Fruit fly (Drosophila melanogaster) whole organism, adult: ENCODE measurements around the gene Idgf2.

ENCODE experiments used
- CG11617 ChIP-seq: fragments of 200-800 bp; sonication (Bioruptor generic); optimal IDR thresholded peaks from 2 replicates; lab custom pipeline; 2017; ENCODE audit warnings: mild to moderate bottlenecking, missing biosample characterization, missing genetic modification reagents, missing genetic modification characterization
- CG12768 ChIP-seq: fragments of 200-800 bp; sonication (Bioruptor generic); optimal IDR thresholded peaks from 2 replicates; lab custom pipeline; 2017; ENCODE audit warnings: missing biosample characterization, missing genetic modification characterization, mild to moderate bottlenecking, moderate library complexity, missing genetic modification reagents
- CG14711 ChIP-seq: fragments of 200-800 bp; sonication (Bioruptor generic); optimal IDR thresholded peaks from 2 replicates; lab custom pipeline; 2018; ENCODE audit warnings: missing biosample characterization, mild to moderate bottlenecking, missing genetic modification characterization, moderate library complexity
- CG1620 ChIP-seq: fragments of 200-800 bp; sonication (Bioruptor generic); optimal IDR thresholded peaks from 2 replicates; lab custom pipeline; 2016; ENCODE audit warnings: missing biosample characterization, missing genetic modification characterization
- CG33017 ChIP-seq: fragments of 200-800 bp; sonication (Bioruptor generic); optimal IDR thresholded peaks from 2 replicates; lab custom pipeline; 2018; ENCODE audit warnings: missing biosample characterization, mild to moderate bottlenecking, missing genetic modification characterization, moderate library complexity
- CG5204 ChIP-seq: fragments of 200-800 bp; sonication (Bioruptor generic); optimal IDR thresholded peaks from 2 replicates; lab custom pipeline; 2016; ENCODE audit warnings: missing biosample characterization, missing genetic modification characterization
- CG7045 ChIP-seq: fragments of 200-800 bp; sonication (Bioruptor generic); optimal IDR thresholded peaks from 2 replicates; lab custom pipeline; 2017; ENCODE audit warnings: missing biosample characterization, mild to moderate bottlenecking, missing genetic modification characterization
- CG7101 ChIP-seq: fragments of 200-800 bp; sonication (Bioruptor generic); optimal IDR thresholded peaks from 2 replicates; lab custom pipeline; 2018; ENCODE audit warnings: missing biosample characterization, mild to moderate bottlenecking, missing genetic modification characterization, moderate library complexity
- Clk ChIP-seq: fragments of 200-800 bp; sonication (Bioruptor generic); optimal IDR thresholded peaks from 2 replicates; lab custom pipeline; 2017; ENCODE audit warnings: missing biosample characterization, missing genetic modification characterization
- Crg-1 ChIP-seq: fragments of 200-800 bp; sonication (Bioruptor generic); optimal IDR thresholded peaks from 2 replicates; lab custom pipeline; 2016; ENCODE audit warnings: missing biosample characterization, missing genetic modification characterization
- Hr96 ChIP-seq: fragments of 200-800 bp; sonication (Bioruptor generic); optimal IDR thresholded peaks from 2 replicates; lab custom pipeline; 2016; ENCODE audit warnings: missing biosample characterization, missing genetic modification characterization
- Mnt ChIP-seq: fragments of 200-800 bp; sonication (Bioruptor generic); optimal IDR thresholded peaks from 2 replicates; lab custom pipeline; 2016; ENCODE audit warnings: missing biosample characterization, mild to moderate bottlenecking, missing genetic modification characterization
- bab1 ChIP-seq: fragments of 200-800 bp; sonication (Bioruptor generic); optimal IDR thresholded peaks from 3 replicates; lab custom pipeline; 2019; ENCODE audit warnings: missing biosample characterization, mild to moderate bottlenecking, missing genetic modification characterization, moderate library complexity
- cic ChIP-seq: fragments of 200-800 bp; sonication (Bioruptor generic); optimal IDR thresholded peaks from 2 replicates; lab custom pipeline; 2017; ENCODE audit warnings: missing biosample characterization, mild to moderate bottlenecking, missing genetic modification characterization, moderate library complexity
- cnc ChIP-seq, 2 experiments: fragments of >200 bp; optimal IDR thresholded peaks; 2 replicates each; lab custom pipeline; 2017
- kay ChIP-seq: fragments of 200-800 bp; sonication (Bioruptor generic); peaks from one replicate; lab custom pipeline; 2016; ENCODE audit warnings: missing biosample characterization, missing genetic modification characterization, borderline replicate concordance
- ovo ChIP-seq: fragments of 200-800 bp; sonication (Bioruptor generic); optimal IDR thresholded peaks from 2 replicates; lab custom pipeline; 2016; ENCODE audit warnings: missing biosample characterization, missing genetic modification characterization
- pad ChIP-seq: fragments of 200-800 bp; sonication (Bioruptor generic); optimal IDR thresholded peaks from 3 replicates; lab custom pipeline; 2017; ENCODE audit warnings: missing biosample characterization, missing genetic modification characterization, mild to moderate bottlenecking, moderate library complexity, missing genetic modification reagents
- tj ChIP-seq: fragments of 200-800 bp; sonication (Bioruptor generic); optimal IDR thresholded peaks from 3 replicates; lab custom pipeline; 2017; ENCODE audit warnings: missing biosample characterization, mild to moderate bottlenecking, missing genetic modification characterization, moderate library complexity
- toe ChIP-seq: fragments of 200-800 bp; sonication (Bioruptor generic); optimal IDR thresholded peaks from 2 replicates; lab custom pipeline; 2016; ENCODE audit warnings: missing biosample characterization, missing genetic modification characterization

The Idgf2 gene

dm6 chr2L:16472184-16472583 lies 25.1 kb downstream of the Idgf2 start:
- no peak for TF ChIP-seq ovo (GFP tag; lab: Kevin White, UChicago)
- no peak for TF ChIP-seq Mnt
- no peak for TF ChIP-seq Clk (GFP tag; lab: Kevin White, UChicago)
- no peak for TF ChIP-seq CG14711 (tag; lab: Kevin White, UChicago)
- no peak for TF ChIP-seq toe
- no peak for TF ChIP-seq CG1620 (GFP tag; lab: Kevin White, UChicago)

dm6 chr2L:16476517-16476916 lies 29.4 kb downstream of the Idgf2 start:
- TF ChIP-seq bab1 (GFP tag; lab: Kevin White, UChicago) (no peak), tj (GFP tag; lab: Kevin White, UChicago) (no peak), Hr96 (GFP tag; lab: Kevin White, UChicago) (no peak), cnc (optimal IDR thresholded peaks at IDR 0.05; lab: Kevin White, UChicago) (no peak), pad (no peak), CG12768 (GFP tag; lab: Kevin White, UChicago) (no peak), CG33017 (tag; lab: Kevin White, UChicago) (no peak), Clk (GFP tag; lab: Kevin White, UChicago) (no peak), CG1620 (GFP tag; lab: Kevin White, UChicago) (no peak), CG11617 (GFP tag; lab: Kevin White, UChicago) (no peak), CG7101 (tag; lab: Kevin White, UChicago) (no peak), CG7045 (GFP tag; lab: Kevin White, UChicago) (no peak), CG5204 (GFP tag; lab: Kevin White, UChicago) (no peak), cic (no peak), Mnt (no peak), CG14711 (tag; lab: Kevin White, UChicago) (no peak), ovo (GFP tag; lab: Kevin White, UChicago) (no peak), Crg-1 (no peak), toe (no peak)

- TF ChIP-seq ovo (GFP tag; lab: Kevin White, UChicago): peak; percentile 8
- no peak for TF ChIP-seq Hr96 (GFP tag; lab: Kevin White, UChicago)
These were observed 38.5 kb downstream of the Idgf2 start, which contains the start of gene dac for dm6 chr2L:16485643-16486000. TSS of gene dac (minus strand) at chr2L:16485998.

dm6 chr2L:16486001-16486793 lies 39.1 kb downstream of the Idgf2 start:
- TF ChIP-seq CG5204 (GFP tag; lab: Kevin White, UChicago) (peak; percentile 40), toe (peak; percentile 56), CG1620 (GFP tag; lab: Kevin White, UChicago) (peak; percentile 41), Clk (GFP tag; lab: Kevin White, UChicago) (no peak), Mnt (peak; percentile 4), pad (peak; percentile 69), cic (peak; percentile 9), CG7045 (GFP tag; lab: Kevin White, UChicago) (peak; percentile 26), CG12768 (GFP tag; lab: Kevin White, UChicago) (no peak), Crg-1 (peak; percentile 35)

- no peak for TF ChIP-seq CG12768 (GFP tag; lab: Kevin White, UChicago)
- TF ChIP-seq kay (GFP tag; lab: Kevin White, UChicago): no peak
- TF ChIP-seq ovo (GFP tag; lab: Kevin White, UChicago): no peak
- no peak for TF ChIP-seq cnc (optimal IDR thresholded peaks at IDR 0.05; lab: Kevin White, UChicago)
- TF ChIP-seq CG5204 (GFP tag; lab: Kevin White, UChicago): no peak
- TF ChIP-seq CG7045 (GFP tag; lab: Kevin White, UChicago): no peak
- TF ChIP-seq CG7101 (tag; lab: Kevin White, UChicago): peak; percentile 23
- TF ChIP-seq CG1620 (GFP tag; lab: Kevin White, UChicago): peak; percentile 11
- TF ChIP-seq toe: no peak
- TF ChIP-seq CG33017 (tag; lab: Kevin White, UChicago): no peak
- no peak for TF ChIP-seq pad
- TF ChIP-seq bab1 (GFP tag; lab: Kevin White, UChicago): peak; percentile 50
- no peak for TF ChIP-seq CG14711 (tag; lab: Kevin White, UChicago)
- peak; percentile 30 for TF ChIP-seq Crg-1
These were observed 40.6 kb downstream of the Idgf2 start, which contains the start of gene Nepl8 for dm6 chr2L:16487571-16488276. TSS of gene Nepl8 (plus strand) at chr2L:16488148.

dm6 chr2L:16491123-16491751 lies 44.1 kb downstream of the Idgf2 start, which contains the start of gene Tpr2:
TSS of gene Tpr2 (plus strand) at chr2L:16491540.
- TF ChIP-seq kay (GFP tag; lab: Kevin White, UChicago): no peak
- TF ChIP-seq tj (GFP tag; lab: Kevin White, UChicago): peak; percentile 40
- TF ChIP-seq cic: no peak
- TF ChIP-seq Mnt: peak; percentile 93
- peak; percentile 63 for TF ChIP-seq CG7101 (tag; lab: Kevin White, UChicago)
- peak; percentile 82 for TF ChIP-seq CG1620 (GFP tag; lab: Kevin White, UChicago)
- peak; percentile 39 for TF ChIP-seq Crg-1
- peak; percentile 78 for TF ChIP-seq CG5204 (GFP tag; lab: Kevin White, UChicago)
- TF ChIP-seq cnc (optimal IDR thresholded peaks at IDR 0.05; lab: Kevin White, UChicago): no peak
- TF ChIP-seq CG7045 (GFP tag; lab: Kevin White, UChicago): no peak
- TF ChIP-seq CG11617 (GFP tag; lab: Kevin White, UChicago): peak; percentile 68
- peak; percentile 0 for TF ChIP-seq CG12768 (GFP tag; lab: Kevin White, UChicago)
- peak; percentile 53 for TF ChIP-seq CG33017 (tag; lab: Kevin White, UChicago)
- peak; percentile 0 for TF ChIP-seq ovo (GFP tag; lab: Kevin White, UChicago)
- peak; percentile 35 for TF ChIP-seq Hr96 (GFP tag; lab: Kevin White, UChicago)
- peak; percentile 21 for TF ChIP-seq CG14711 (tag; lab: Kevin White, UChicago)
- no peak for TF ChIP-seq pad
- TF ChIP-seq bab1 (GFP tag; lab: Kevin White, UChicago): peak; percentile 66
- no peak for TF ChIP-seq Clk (GFP tag; lab: Kevin White, UChicago)
- peak; percentile 71 for TF ChIP-seq toe
